Fruit fly (Drosophila melanogaster): Measurements from ENCODE around the gene CG14687.
A peak's percentile ranks its signal among the peaks of the same experiment; 100 is the strongest.

Gene CG14687

DNA sequence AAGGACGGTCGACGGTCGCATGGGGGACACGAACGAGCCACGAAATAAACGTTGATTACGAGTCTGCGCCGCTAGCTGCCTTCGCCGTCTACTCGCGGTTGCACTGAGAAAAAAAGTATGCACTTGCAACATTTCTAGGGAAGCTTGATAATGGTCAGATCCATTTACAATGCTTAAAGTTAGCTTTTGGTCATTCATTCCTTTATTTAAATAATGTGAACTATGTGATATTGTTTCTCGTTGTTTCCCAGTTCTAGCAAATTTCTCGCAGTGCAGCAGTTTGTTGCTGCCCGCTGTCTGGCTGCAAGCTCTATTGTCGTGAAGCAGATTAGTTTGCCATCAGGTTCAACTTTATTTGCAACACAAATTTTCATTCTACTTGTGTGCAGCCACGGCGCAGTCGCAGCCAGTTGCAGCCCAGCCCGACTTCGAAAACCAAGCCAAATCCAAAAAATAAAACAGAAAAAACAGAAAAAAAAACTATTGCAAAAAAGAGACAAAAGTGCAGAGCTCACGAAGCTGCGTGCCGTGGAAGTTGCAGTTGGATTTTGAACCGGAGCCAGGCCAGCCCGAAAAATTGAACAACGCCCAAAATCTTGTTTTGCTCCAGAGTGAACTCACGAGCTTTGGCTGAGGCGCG lies 39.9 kb downstream of the CG14687 start:
- TF ChIP-seq chif (GFP tag; optimal IDR thresholded peaks at IDR 0.05) (peak in 1 of 2 experiments; percentile 10), Ada2b (GFP tag; IDR thresholded peaks at IDR 0.05) (0 out of 2 replicates have a peak, but pooled peaks have one; percentile 14), Hmx (GFP tag; optimal IDR thresholded peaks at IDR 0.05) (no peak), bcd (GFP tag; optimal IDR thresholded peaks at IDR 0.05) (no peak), sens (GFP tag) (peak; percentile 45), CG10147 (GFP tag; optimal IDR thresholded peaks at IDR 0.05) (no peak), ara (GFP tag; IDR thresholded peaks at IDR 0.05) (peak; percentile 38; the same call in 1 of the 2 replicates), Abd-B (GFP tag; optimal IDR thresholded peaks at IDR 0.05) (peak; percentile 8), CG9727 (GFP tag; optimal IDR thresholded peaks at IDR 0.05) (peak; percentile 8), onecut (GFP tag; IDR thresholded peaks at IDR 0.05) (no peak), Antp (GFP tag; optimal IDR thresholded peaks at IDR 0.05) (peak; percentile 7), fd96Cb (tag; optimal IDR thresholded peaks at IDR 0.05) (peak; percentile 27), Blimp-1 (GFP tag; optimal IDR thresholded peaks at IDR 0.05) (peak; percentile 17), ato (GFP tag; IDR thresholded peaks at IDR 0.05; ENCODE audit: partially characterized antibody) (no peak), sisA (GFP tag; IDR thresholded peaks at IDR 0.05) (peak; percentile 56), CG2712 (tag; optimal IDR thresholded peaks at IDR 0.05) (no peak), fd64A (GFP tag; optimal IDR thresholded peaks at IDR 0.05) (no peak), ATbp (GFP tag; optimal IDR thresholded peaks at IDR 0.05) (peak; percentile 1), HLH3B (GFP tag; IDR thresholded peaks at IDR 0.05) (peak; percentile 40; the same call in 1 of the 2 replicates), ewg (GFP tag; optimal IDR thresholded peaks at IDR 0.05) (no peak), prd (optimal IDR thresholded peaks at IDR 0.05) (no peak), prd (GFP tag; IDR thresholded peaks at IDR 0.05) (peak; percentile 47; the same call in 2 of the 3 replicates), so (GFP tag; IDR thresholded peaks at IDR 0.05) (no peak), CG31441 (GFP tag; IDR thresholded peaks at IDR 0.05) (peak; percentile 42; the same call in 1 of the 2 replicates), CG4328 (GFP tag; optimal IDR thresholded peaks at IDR 0.05) (no peak), dysf (GFP tag; IDR thresholded peaks at IDR 0.05) (0 out of 3 replicates have a peak, but pooled peaks have one; percentile 40), Myb (GFP tag; optimal IDR thresholded peaks at IDR 0.05) (no peak), pfk (GFP tag; optimal IDR thresholded peaks at IDR 0.05) (no peak), CG4617 (GFP tag; optimal IDR thresholded peaks at IDR 0.05; ENCODE audit: borderline replicate concordance) (no peak), bsh (GFP tag; optimal IDR thresholded peaks at IDR 0.05) (peak in 1 of 2 experiments; percentile 67), ase (GFP tag; IDR thresholded peaks at IDR 0.05) (0 out of 3 replicates have a peak, but pooled peaks have one; percentile 17), yki (optimal IDR thresholded peaks at IDR 0.05) (no peak), Med (GFP tag) (peak; percentile 59), Rfx (GFP tag; IDR thresholded peaks at IDR 0.05) (no peak), phol (tag; optimal IDR thresholded peaks at IDR 0.05) (peak; percentile 35), CG1024 (GFP tag; IDR thresholded peaks at IDR 0.05) (peak; percentile 3; the same call in 1 of the 2 replicates), btn (GFP tag; optimal IDR thresholded peaks at IDR 0.05) (no peak), CG4820 (GFP tag; optimal IDR thresholded peaks at IDR 0.05) (peak; percentile 27), CG3726 (GFP tag; IDR thresholded peaks at IDR 0.05) (no peak), CG17385 (GFP tag; optimal IDR thresholded peaks at IDR 0.05) (no peak), CG5180 (GFP tag; optimal IDR thresholded peaks at IDR 0.05) (no peak), Opbp (GFP tag; IDR thresholded peaks at IDR 0.05; ENCODE audit: partially characterized antibody) (no peak), CG4424 (GFP tag; optimal IDR thresholded peaks at IDR 0.05) (peak; percentile 32), Drgx (GFP tag; IDR thresholded peaks at IDR 0.05) (peak; percentile 96), nom (GFP tag; optimal IDR thresholded peaks at IDR 0.05) (peak; percentile 79), zfh1 (GFP tag; IDR thresholded peaks at IDR 0.05) (peak; percentile 55; the same call in 1 of the 3 replicates), CG18262 (tag; optimal IDR thresholded peaks at IDR 0.05) (peak; percentile 11), lmd (GFP tag; IDR thresholded peaks at IDR 0.05) (peak; percentile 24; the same call in 1 of the 2 replicates), CG17359 (tag; optimal IDR thresholded peaks at IDR 0.05) (peak; percentile 8), Gsc (GFP tag; IDR thresholded peaks at IDR 0.05) (peak; percentile 9; the same call in 1 of the 2 replicates)
